Worm (Caenorhabditis elegans) whole organism, late embryonic: ENCODE results near the gene rps-18.

Experiments used
- eyg-1 ChIP-seq: sonication (generic microtip); optimal IDR thresholded peaks from 2 replicates; lab custom pipeline; 2016; ENCODE audit warnings: missing genotype, missing genetic modification characterization, missing compliant biosample characterization
- mec-3 ChIP-seq: sonication (generic microtip); optimal IDR thresholded peaks from 2 replicates; lab custom pipeline; 2016; ENCODE audit warnings: borderline replicate concordance, missing genetic modification characterization, missing compliant biosample characterization
- pqm-1 ChIP-seq: sonication (generic microtip); optimal IDR thresholded peaks from 2 replicates; lab custom pipeline; 2016; ENCODE audit warnings: missing genetic modification characterization, missing compliant biosample characterization
- sox-4 ChIP-seq: sonication (generic microtip); optimal IDR thresholded peaks from 2 replicates; lab custom pipeline; 2017; ENCODE audit warnings: mild to moderate bottlenecking, missing genetic modification characterization, inconsistent platforms, missing compliant biosample characterization
- unc-86 ChIP-seq: sonication (generic microtip); optimal IDR thresholded peaks from 2 replicates; lab custom pipeline; 2016; ENCODE audit warnings: missing genetic modification characterization, missing compliant biosample characterization

- no peak for TF ChIP-seq sox-4 (tag; lab: Kevin White, UChicago)
- TF ChIP-seq pqm-1, result no peak
- TF ChIP-seq eyg-1, result no peak
- no peak for TF ChIP-seq mec-3 (tag; lab: Kevin White, UChicago)
- no peak for TF ChIP-seq unc-86 (tag; lab: Kevin White, UChicago)
Observed at ce11 chrIV:14797849-14798248, 27.6 kb upstream of the rps-18 start, which contains the start of gene arl-8.
